Worm (Caenorhabditis elegans) whole organism, young adult: Measurements from ENCODE around the gene vab-1.

ENCODE experiments used
- B0019.2 ChIP-seq: fragments of 200-800 bp; sonication (Bioruptor generic); conservative IDR thresholded peaks from 2 replicates; pipeline ENCODE4 v1.3.6; 2022; ENCODE audit warnings: missing genetic modification reagents, missing genetic modification characterization, missing compliant biosample characterization
- B0035.1 ChIP-seq: sonication (generic microtip); optimal IDR thresholded peaks from 2 replicates; lab custom pipeline; 2016; ENCODE audit warnings: missing genetic modification characterization, mild to moderate bottlenecking, missing compliant biosample characterization, missing genotype, missing genetic modification reagents
- B0261.1 ChIP-seq: sonication (generic microtip); optimal IDR thresholded peaks from 2 replicates; lab custom pipeline; 2016; ENCODE audit warnings: mild to moderate bottlenecking, missing genetic modification characterization, moderate library complexity, missing compliant biosample characterization
- D2030.7 ChIP-seq: fragments of 200-800 bp; sonication (Bioruptor generic); IDR thresholded peaks from 2 replicates; pipeline ENCODE4 v1.3.6; 2022; ENCODE audit warnings: missing genetic modification reagents, missing genetic modification characterization, missing compliant biosample characterization
- F22D6.2 ChIP-seq: sonication (generic microtip); optimal IDR thresholded peaks from 2 replicates; lab custom pipeline; 2016; ENCODE audit warnings: mild to moderate bottlenecking, missing genetic modification characterization, missing compliant biosample characterization
- F23B12.7 ChIP-seq: sonication (generic microtip); optimal IDR thresholded peaks from 2 replicates; lab custom pipeline; 2017; ENCODE audit warnings: missing genetic modification characterization, mild to moderate bottlenecking, missing compliant biosample characterization, antibody characterized with exemption, moderate library complexity; ENCODE audit not compliant: insufficient read depth
- F37B4.10 ChIP-seq: fragments of 200-800 bp; sonication (Bioruptor generic); IDR thresholded peaks from 2 replicates; pipeline ENCODE4 v1.3.6; 2022; ENCODE audit warnings: missing genetic modification characterization, missing compliant biosample characterization
- F55B11.4 ChIP-seq: sonication (generic microtip); optimal IDR thresholded peaks from 2 replicates; lab custom pipeline; 2016; ENCODE audit warnings: missing compliant biosample characterization, missing genetic modification characterization, borderline replicate concordance; ENCODE audit not compliant: insufficient read depth
- F57A8.1 ChIP-seq: fragments of 200-800 bp; sonication (Bioruptor generic); optimal IDR thresholded peaks from 2 replicates; lab custom pipeline; 2018; ENCODE audit warnings: mild to moderate bottlenecking, missing genetic modification characterization, moderate library complexity, missing compliant biosample characterization
- K12H6.12 ChIP-seq: fragments of 200-800 bp; sonication (Bioruptor generic); optimal IDR thresholded peaks from 2 replicates; lab custom pipeline; 2018; ENCODE audit warnings: mild to moderate bottlenecking, missing genetic modification characterization, missing compliant biosample characterization
- Y56A3A.18 ChIP-seq: fragments of 200-800 bp; sonication (Bioruptor generic); IDR thresholded peaks from 2 replicates; pipeline ENCODE4 v1.3.6; 2022; ENCODE audit warnings: missing genetic modification reagents, missing genetic modification characterization, missing compliant biosample characterization
- Y79H2A.3 ChIP-seq: fragments of 200-800 bp; sonication (Bioruptor generic); conservative IDR thresholded peaks from 2 replicates; pipeline ENCODE4 v1.3.6; 2022; ENCODE audit warnings: missing genetic modification reagents, missing genetic modification characterization, missing compliant biosample characterization
- Y95B8A.8 ChIP-seq: fragments of 200-800 bp; sonication (Bioruptor generic); IDR thresholded peaks from 2 replicates; pipeline ENCODE4 v1.3.6; 2022; ENCODE audit warnings: missing genetic modification reagents, missing genetic modification characterization, missing compliant biosample characterization
- ama-1 ChIP-seq, 3 experiments: fragments of 150-350 bp in 1 of 3; sonication (generic microtip) in 2 of 3; optimal IDR thresholded peaks; 2 replicates each; lab custom pipeline; 2014 to 2018; ENCODE audit warnings: missing biosample characterization in 2 of 3, missing genetic modification characterization in 2 of 3, missing genetic modification reagents in 2 of 3
- aptf-3 ChIP-seq: fragments of 200-800 bp; sonication (Bioruptor generic); IDR thresholded peaks from 2 replicates; pipeline ENCODE4 v1.3.6; 2022; ENCODE audit warnings: missing genetic modification characterization, missing compliant biosample characterization
- athp-1 ChIP-seq: sonication (generic microtip); optimal IDR thresholded peaks from 2 replicates; lab custom pipeline; 2017; ENCODE audit warnings: mild to moderate bottlenecking, missing genetic modification characterization, missing compliant biosample characterization
- ceh-91 ChIP-seq: fragments of 200-800 bp; sonication (Bioruptor generic); IDR thresholded peaks from 2 replicates; pipeline ENCODE4 v1.3.6; 2022; ENCODE audit warnings: missing genetic modification reagents, missing genetic modification characterization, missing compliant biosample characterization
- dpl-1 ChIP-seq: fragments of 150-350 bp; optimal IDR thresholded peaks from 2 replicates; lab custom pipeline; 2014; ENCODE audit warnings: missing biosample characterization, missing genetic modification reagents, missing genetic modification characterization
- egrh-3 ChIP-seq: fragments of 200-800 bp; sonication (Bioruptor generic); IDR thresholded peaks from 2 replicates; pipeline ENCODE4 v1.3.6; 2022; ENCODE audit warnings: missing genetic modification reagents, missing genetic modification characterization, missing compliant biosample characterization
- ekl-4 ChIP-seq: fragments of 200-800 bp; sonication (Bioruptor generic); IDR thresholded peaks from 2 replicates; pipeline ENCODE4 v1.3.6; 2022; ENCODE audit warnings: missing genetic modification reagents, missing genetic modification characterization, missing compliant biosample characterization
- ets-4 ChIP-seq: fragments of 200-800 bp; sonication (Bioruptor generic); optimal IDR thresholded peaks from 2 replicates; lab custom pipeline; 2018; ENCODE audit warnings: mild to moderate bottlenecking, missing genetic modification characterization, missing compliant biosample characterization
- fkh-3 ChIP-seq: sonication (generic microtip); optimal IDR thresholded peaks from 2 replicates; lab custom pipeline; 2016; ENCODE audit warnings: mild to moderate bottlenecking, missing genetic modification characterization, missing compliant biosample characterization
- him-1 ChIP-seq: sonication (generic microtip); optimal IDR thresholded peaks from 2 replicates; lab custom pipeline; 2016; ENCODE audit warnings: missing genotype, missing genetic modification reagents, missing genetic modification characterization, missing compliant biosample characterization
- hlh-12 ChIP-seq: sonication (generic microtip); optimal IDR thresholded peaks from 2 replicates; lab custom pipeline; 2016; ENCODE audit warnings: missing genetic modification characterization, missing compliant biosample characterization
- hmg-20 ChIP-seq: fragments of 200-800 bp; sonication (Bioruptor generic); IDR thresholded peaks from 2 replicates; pipeline ENCODE4 v1.3.6; 2022; ENCODE audit warnings: missing genetic modification reagents, missing genetic modification characterization, missing compliant biosample characterization
- hrde-1 ChIP-seq: sonication (generic microtip); optimal IDR thresholded peaks from 2 replicates; lab custom pipeline; 2016; ENCODE audit warnings: missing genetic modification characterization, mild to moderate bottlenecking, missing compliant biosample characterization, moderate library complexity, missing genotype, missing genetic modification reagents, borderline replicate concordance
- lag-1 ChIP-seq: fragments of 200-800 bp; sonication (Bioruptor generic); IDR thresholded peaks from 2 replicates; pipeline ENCODE4 v1.3.6; 2022; ENCODE audit warnings: missing genetic modification reagents, missing genetic modification characterization, missing compliant biosample characterization
- let-526 ChIP-seq: fragments of 200-800 bp; sonication (Bioruptor generic); IDR thresholded peaks from 2 replicates; pipeline ENCODE4 v1.3.6; 2022; ENCODE audit warnings: missing genetic modification reagents, missing genetic modification characterization, missing compliant biosample characterization
- lin-26 ChIP-seq: fragments of 200-800 bp; sonication (Bioruptor generic); IDR thresholded peaks from 2 replicates; pipeline ENCODE4 v1.3.6; 2022; ENCODE audit warnings: missing genetic modification reagents, missing genetic modification characterization, missing compliant biosample characterization
- lin-35 ChIP-seq, 3 experiments: fragments of 150-350 bp in 2 of 3; sonication (generic microtip) in 1 of 3; optimal IDR thresholded peaks; 2 replicates each; lab custom pipeline; 2014 to 2018; ENCODE audit warnings: missing biosample characterization in 3 of 3, missing genetic modification characterization in 3 of 3, missing genetic modification reagents in 3 of 3
- lsl-1 ChIP-seq: fragments of 200-800 bp; sonication (Bioruptor generic); optimal IDR thresholded peaks from 2 replicates; lab custom pipeline; 2018; ENCODE audit warnings: mild to moderate bottlenecking, missing genetic modification characterization, moderate library complexity, missing compliant biosample characterization
- madf-3 ChIP-seq: fragments of 200-800 bp; sonication (Bioruptor generic); IDR thresholded peaks from 2 replicates; pipeline ENCODE4 v1.3.6; 2022; ENCODE audit warnings: missing genetic modification reagents, missing genetic modification characterization, missing compliant biosample characterization
- madf-8 ChIP-seq: fragments of 200-800 bp; sonication (Bioruptor generic); conservative IDR thresholded peaks from 2 replicates; pipeline ENCODE4 v1.3.6; 2022; ENCODE audit warnings: missing genetic modification reagents, missing genetic modification characterization, missing compliant biosample characterization
- mxl-1 ChIP-seq: sonication (generic microtip); optimal IDR thresholded peaks from 2 replicates; lab custom pipeline; 2016; ENCODE audit warnings: missing genetic modification characterization, missing compliant biosample characterization
- nhr-120 ChIP-seq: fragments of 200-800 bp; sonication (Bioruptor generic); IDR thresholded peaks from 2 replicates; pipeline ENCODE4 v1.3.6; 2022; ENCODE audit warnings: missing genetic modification characterization, missing compliant biosample characterization
- nhr-80 ChIP-seq: sonication (generic microtip); optimal IDR thresholded peaks from 2 replicates; lab custom pipeline; 2016; ENCODE audit warnings: missing genetic modification characterization, missing compliant biosample characterization
- nhr-90 ChIP-seq: sonication (generic microtip); optimal IDR thresholded peaks from 2 replicates; lab custom pipeline; 2016; ENCODE audit warnings: missing genotype, mild to moderate bottlenecking, missing genetic modification characterization, missing compliant biosample characterization
- pbrm-1 ChIP-seq: fragments of 200-800 bp; sonication (Bioruptor generic); IDR thresholded peaks from 2 replicates; pipeline ENCODE4 v1.3.6; 2022; ENCODE audit warnings: missing genetic modification reagents, missing genetic modification characterization, missing compliant biosample characterization
- sdz-38 ChIP-seq: sonication (generic microtip); optimal IDR thresholded peaks from 2 replicates; lab custom pipeline; 2016; ENCODE audit warnings: missing genotype, missing genetic modification characterization, missing compliant biosample characterization
- sea-2 ChIP-seq: fragments of 200-800 bp; sonication (Bioruptor generic); IDR thresholded peaks from 2 replicates; pipeline ENCODE4 v1.3.6; 2022; ENCODE audit warnings: missing genetic modification characterization, missing compliant biosample characterization
- snpc-1.3 ChIP-seq: sonication (generic microtip); optimal IDR thresholded peaks from 2 replicates; lab custom pipeline; 2017; ENCODE audit warnings: missing genetic modification characterization, mild to moderate bottlenecking, missing compliant biosample characterization, antibody characterized with exemption, moderate library complexity, missing genotype, missing genetic modification reagents; ENCODE audit not compliant: insufficient read depth
- snpc-3.4 ChIP-seq: sonication (generic microtip); optimal IDR thresholded peaks from 2 replicates; lab custom pipeline; 2017; ENCODE audit warnings: missing genetic modification characterization, mild to moderate bottlenecking, missing compliant biosample characterization, antibody characterized with exemption, moderate library complexity, missing genotype, missing genetic modification reagents
- unc-130 ChIP-seq: sonication (generic microtip); optimal IDR thresholded peaks from 2 replicates; lab custom pipeline; 2016; ENCODE audit warnings: missing genetic modification reagents, missing genetic modification characterization, missing compliant biosample characterization
- unc-62 ChIP-seq: fragments of 150-350 bp; optimal IDR thresholded peaks from 2 replicates; lab custom pipeline; 2014; ENCODE audit warnings: missing biosample characterization, missing genetic modification reagents, missing genetic modification characterization
- xnd-1 ChIP-seq: sonication (generic microtip); optimal IDR thresholded peaks from 2 replicates; lab custom pipeline; 2016; ENCODE audit warnings: missing genotype, missing genetic modification reagents, missing genetic modification characterization, missing compliant biosample characterization
- zfh-2 ChIP-seq: fragments of 200-800 bp; sonication (Bioruptor generic); conservative IDR thresholded peaks from 2 replicates; pipeline ENCODE4 v1.3.6; 2022; ENCODE audit warnings: missing genetic modification reagents, missing genetic modification characterization, missing compliant biosample characterization
- ztf-18 ChIP-seq: sonication (generic microtip); optimal IDR thresholded peaks from 2 replicates; lab custom pipeline; 2016; ENCODE audit warnings: missing genotype, mild to moderate bottlenecking, missing genetic modification characterization, missing compliant biosample characterization
- ztf-22 ChIP-seq: fragments of 200-800 bp; sonication (Bioruptor generic); optimal IDR thresholded peaks from 2 replicates; lab custom pipeline; 2018; ENCODE audit warnings: mild to moderate bottlenecking, missing genetic modification characterization, moderate library complexity, missing compliant biosample characterization

Gene vab-1

ce11 chrII:4603035-4603434, 31.2 kb downstream of the vab-1 start, which contains the start of gene F35D11.4 (continued):
- TF ChIP-seq madf-8 (GFP tag; lab: Robert Waterston, UW) (peak; percentile 78), hlh-12 (tag; lab: Kevin White, UChicago) (no peak), unc-130 (GFP tag; lab: Kevin White, UChicago) (peak; percentile 86), F22D6.2 (tag; lab: Kevin White, UChicago) (peak; percentile 5), ztf-18 (tag; lab: Kevin White, UChicago) (peak; percentile 35), him-1 (peak; percentile 73), zfh-2 (GFP tag; lab: Robert Waterston, UW) (no peak), lin-35 (GFP tag; optimal IDR thresholded peaks at IDR 0.05; lab: Kevin White, UChicago) (peak in 2 of 3 experiments; percentile 23 to 80), pbrm-1 (GFP tag; lab: Robert Waterston, UW) (0 out of 2 replicates have a peak, but pooled peaks have one; percentile 49), F55B11.4 (no peak), snpc-1.3 (tag; lab: Kevin White, UChicago) (peak; percentile 2), madf-3 (no peak), snpc-3.4 (tag; lab: Kevin White, UChicago) (no peak), aptf-3 (no peak), mxl-1 (tag; lab: Kevin White, UChicago) (no peak), lsl-1 (GFP tag; lab: Kevin White, UChicago) (peak; percentile 73), let-526 (GFP tag; lab: Robert Waterston, UW) (0 out of 2 replicates have a peak, but pooled peaks have one; percentile 64), Y56A3A.18 (GFP tag; lab: Robert Waterston, UW) (no peak), xnd-1 (tag; lab: Kevin White, UChicago) (peak; percentile 64), K12H6.12 (tag; lab: Kevin White, UChicago) (peak; percentile 52), nhr-120 (GFP tag; lab: Robert Waterston, UW) (no peak), hmg-20 (GFP tag; lab: Robert Waterston, UW) (no peak), Y95B8A.8 (GFP tag; lab: Robert Waterston, UW) (no peak), B0019.2 (GFP tag; lab: Robert Waterston, UW) (no peak; the same call in 1 of the 2 replicates), egrh-3 (GFP tag; lab: Robert Waterston, UW) (peak; percentile 46; the same call in 1 of the 2 replicates), ceh-91 (peak; percentile 43; the same call in 1 of the 2 replicates), F57A8.1 (GFP tag; lab: Kevin White, UChicago) (no peak), hrde-1 (tag; lab: Kevin White, UChicago) (no peak), lag-1 (no peak), Y79H2A.3 (GFP tag; lab: Robert Waterston, UW) (no peak), D2030.7 (GFP tag; lab: Robert Waterston, UW) (peak; percentile 72), sdz-38 (tag; lab: Kevin White, UChicago) (no peak), sea-2 (GFP tag; lab: Robert Waterston, UW) (no peak), B0261.1 (tag; lab: Kevin White, UChicago) (no peak), ekl-4 (GFP tag; lab: Robert Waterston, UW) (0 out of 2 replicates have a peak, but pooled peaks have one; percentile 12), F37B4.10 (no peak), nhr-90 (tag; lab: Kevin White, UChicago) (no peak), ets-4 (GFP tag; lab: Kevin White, UChicago) (no peak), lin-26 (GFP tag; lab: Robert Waterston, UW) (no peak), dpl-1 (GFP tag; lab: Kevin White, UChicago) (peak; percentile 76), ztf-22 (GFP tag; lab: Kevin White, UChicago) (no peak), ama-1 (optimal IDR thresholded peaks at IDR 0.05; lab: Kevin White, UChicago) (no peak), ama-1 (GFP tag; optimal IDR thresholded peaks at IDR 0.05; lab: Kevin White, UChicago) (no peak), athp-1 (tag; lab: Kevin White, UChicago) (peak; percentile 46), F23B12.7 (tag; lab: Kevin White, UChicago) (peak; percentile 31), B0035.1 (tag; lab: Kevin White, UChicago) (no peak), fkh-3 (no peak), unc-62 (GFP tag; lab: Kevin White, UChicago) (no peak), nhr-80 (tag; lab: Kevin White, UChicago) (peak; percentile 29)
